Fruit fly (Drosophila melanogaster): ENCODE measurements around the gene Cdc16.

Gene Cdc16

DNA sequence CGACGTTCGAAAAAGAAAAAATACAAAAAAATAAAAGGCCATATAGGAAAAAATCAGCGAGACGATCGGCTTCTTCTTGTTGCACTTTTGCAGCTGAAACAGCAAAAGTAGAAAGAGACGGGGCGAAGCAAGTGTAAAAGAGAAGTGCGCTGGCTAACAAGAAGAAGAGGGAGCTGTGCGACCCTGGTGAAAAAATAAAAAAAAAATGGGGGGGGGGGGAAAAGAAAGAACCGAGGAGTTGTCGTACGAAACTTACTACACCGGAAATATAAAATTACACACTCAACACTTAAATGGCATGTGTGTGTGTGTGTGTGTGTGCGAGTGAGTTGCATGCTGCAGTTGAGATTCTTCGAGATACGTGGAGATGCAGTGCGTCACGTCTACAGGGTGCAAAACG lies 37.9 kb downstream of the Cdc16 start (continued):
- peak; percentile 7 for TF ChIP-seq CG11762 (GFP tag; optimal IDR thresholded peaks at IDR 0.05; ENCODE audit: insufficient read depth)
- TF ChIP-seq CG8119 (GFP tag; IDR thresholded peaks at IDR 0.05), result peak; percentile 51
- no peak for TF ChIP-seq CG11902 (GFP tag; optimal IDR thresholded peaks at IDR 0.05)
- TF ChIP-seq dsx (GFP tag; optimal IDR thresholded peaks at IDR 0.05; ENCODE audit: poor library complexity, severe bottlenecking), result peak; percentile 41
- TF ChIP-seq Ets21C (GFP tag; optimal IDR thresholded peaks at IDR 0.05), result no peak
- TF ChIP-seq vri (GFP tag; optimal IDR thresholded peaks at IDR 0.05), result no peak
- no peak for TF ChIP-seq lz (GFP tag; optimal IDR thresholded peaks at IDR 0.05)
- TF ChIP-seq CG8632 (GFP tag; optimal IDR thresholded peaks at IDR 0.05), result no peak
- peak; percentile 16 for TF ChIP-seq Sox102F (GFP tag; optimal IDR thresholded peaks at IDR 0.05)
- peak; percentile 7 for TF ChIP-seq CG1621 (tag; optimal IDR thresholded peaks at IDR 0.05)
- peak; percentile 4 for TF ChIP-seq CG6854 (GFP tag; optimal IDR thresholded peaks at IDR 0.05)
- TF ChIP-seq CG6808 (GFP tag; optimal IDR thresholded peaks at IDR 0.05), result peak; percentile 63
- TF ChIP-seq Hr39 (GFP tag; optimal IDR thresholded peaks at IDR 0.05), result no peak
- peak; percentile 63; the same call in 2 of the 3 replicates for TF ChIP-seq CG6163 (GFP tag; IDR thresholded peaks at IDR 0.05)
- peak; percentile 63 for TF ChIP-seq CG9139 (GFP tag; optimal IDR thresholded peaks at IDR 0.05)

- TF ChIP-seq CG6792 (GFP tag; optimal IDR thresholded peaks at IDR 0.05), result no peak
- TF ChIP-seq Eip93F (GFP tag; optimal IDR thresholded peaks at IDR 0.05), result no peak
- TF ChIP-seq Blimp-1 (GFP tag; optimal IDR thresholded peaks at IDR 0.05), result no peak
- no peak for TF ChIP-seq Lpt (GFP tag; optimal IDR thresholded peaks at IDR 0.05)
- no peak for TF ChIP-seq Sox14 (GFP tag; optimal IDR thresholded peaks at IDR 0.05)
- TF ChIP-seq CG11902 (GFP tag; optimal IDR thresholded peaks at IDR 0.05), result no peak
- no peak for TF ChIP-seq esn (GFP tag; optimal IDR thresholded peaks at IDR 0.05)
- TF ChIP-seq CG6276 (GFP tag; optimal IDR thresholded peaks at IDR 0.05), result no peak
- no peak for TF ChIP-seq Gug (GFP tag; IDR thresholded peaks at IDR 0.05)
- TF ChIP-seq CG16779 (tag; optimal IDR thresholded peaks at IDR 0.05), result no peak
- no peak for TF ChIP-seq dsx (GFP tag; optimal IDR thresholded peaks at IDR 0.05; ENCODE audit: poor library complexity, severe bottlenecking)
- no peak for TF ChIP-seq Hr4 (GFP tag; optimal IDR thresholded peaks at IDR 0.05)
- TF ChIP-seq CG31627 (GFP tag; optimal IDR thresholded peaks at IDR 0.05), result no peak
- no peak for TF ChIP-seq svp (GFP tag)
- TF ChIP-seq CG11762 (GFP tag; optimal IDR thresholded peaks at IDR 0.05; ENCODE audit: insufficient read depth), result no peak
- TF ChIP-seq CG34406 (GFP tag; optimal IDR thresholded peaks at IDR 0.05), result no peak
- TF ChIP-seq acj6 (GFP tag; optimal IDR thresholded peaks at IDR 0.05), result no peak
- TF ChIP-seq achi (GFP tag; optimal IDR thresholded peaks at IDR 0.05), result no peak
- no peak for TF ChIP-seq CG11294 (GFP tag; IDR thresholded peaks at IDR 0.05)
Observed at dm6 chr3R:23320251-23320650, 39.2 kb downstream of the Cdc16 start.

dm6 chr3R:23323639-23324350 lies 42.8 kb downstream of the Cdc16 start:
- TF ChIP-seq dac (GFP tag; optimal IDR thresholded peaks at IDR 0.05) (peak; percentile 32), CG15336 (GFP tag; IDR thresholded peaks at IDR 0.05) (peak; percentile 27; the same call in 1 of the 2 replicates), salr (GFP tag; optimal IDR thresholded peaks at IDR 0.05) (peak in 1 of 2 experiments; percentile 44), CG6276 (GFP tag; optimal IDR thresholded peaks at IDR 0.05) (peak; percentile 33), Eip78C (GFP tag) (peak; percentile 72), CG10631 (GFP tag; optimal IDR thresholded peaks at IDR 0.05) (peak; percentile 11), CG16779 (tag; optimal IDR thresholded peaks at IDR 0.05) (no peak), CG3032 (tag; optimal IDR thresholded peaks at IDR 0.05) (no peak), ss (GFP tag; optimal IDR thresholded peaks at IDR 0.05) (peak in 1 of 2 experiments; percentile 19), fkh (GFP tag; optimal IDR thresholded peaks at IDR 0.05) (no peak), lz (GFP tag; optimal IDR thresholded peaks at IDR 0.05) (no peak), CG6808 (GFP tag; optimal IDR thresholded peaks at IDR 0.05) (no peak), esn (GFP tag; optimal IDR thresholded peaks at IDR 0.05) (no peak), pdm3 (GFP tag; optimal IDR thresholded peaks at IDR 0.05) (peak; percentile 22), CG4318 (GFP tag; optimal IDR thresholded peaks at IDR 0.05) (peak; percentile 52), CG31627 (GFP tag; optimal IDR thresholded peaks at IDR 0.05) (no peak), Hr39 (GFP tag; optimal IDR thresholded peaks at IDR 0.05) (no peak), CG8119 (GFP tag; IDR thresholded peaks at IDR 0.05) (0 out of 3 replicates have a peak, but pooled peaks have one; percentile 51), CG32006 (GFP tag; optimal IDR thresholded peaks at IDR 0.05) (peak; percentile 83), acj6 (GFP tag; optimal IDR thresholded peaks at IDR 0.05) (peak; percentile 4), Hr4 (GFP tag; optimal IDR thresholded peaks at IDR 0.05) (peak; percentile 70), CG6854 (GFP tag; optimal IDR thresholded peaks at IDR 0.05) (no peak)

Measured in whole organism, prepupa.